Worm (Caenorhabditis elegans) whole organism, mixed stage, embryonic: ENCODE measurements around the gene hach-1.
A peak's percentile ranks its signal among the peaks of the same experiment; 100 is the strongest.

Experiments used
- M03D4.4 ChIP-seq: sonication (generic microtip); optimal IDR thresholded peaks from 2 replicates; lab custom pipeline; 2017; ENCODE audit warnings: mild to moderate bottlenecking, missing genetic modification characterization, missing compliant biosample characterization
- bed-3 ChIP-seq: fragments of 200-800 bp; sonication (Bioruptor generic); optimal IDR thresholded peaks from 3 replicates; lab custom pipeline; 2018; ENCODE audit warnings: mild to moderate bottlenecking, missing genetic modification characterization, moderate library complexity, missing compliant biosample characterization
- ceh-39 ChIP-seq: fragments of 150-350 bp; optimal IDR thresholded peaks from 2 replicates; lab custom pipeline; 2014; ENCODE audit warnings: missing biosample characterization, missing genetic modification characterization
- ceh-43 ChIP-seq: fragments of 200-800 bp; sonication (Bioruptor generic); optimal IDR thresholded peaks from 2 replicates; lab custom pipeline; 2018; ENCODE audit warnings: mild to moderate bottlenecking, missing genetic modification characterization, moderate library complexity, missing compliant biosample characterization
- ceh-83 ChIP-seq: fragments of 200-800 bp; sonication (Bioruptor generic); optimal IDR thresholded peaks from 2 replicates; lab custom pipeline; 2018; ENCODE audit warnings: mild to moderate bottlenecking, missing genetic modification characterization, missing compliant biosample characterization
- ces-1 ChIP-seq: fragments of 150-350 bp; optimal IDR thresholded peaks from 2 replicates; lab custom pipeline; 2014; ENCODE audit warnings: missing biosample characterization, missing genetic modification reagents, missing genetic modification characterization
- cnd-1 ChIP-seq: fragments of 200-800 bp; sonication (Bioruptor generic); optimal IDR thresholded peaks from 2 replicates; lab custom pipeline; 2018; ENCODE audit warnings: mild to moderate bottlenecking, missing genetic modification characterization, missing compliant biosample characterization
- drap-1 ChIP-seq: fragments of 200-800 bp; sonication (Bioruptor generic); optimal IDR thresholded peaks from 3 replicates; lab custom pipeline; 2018; ENCODE audit warnings: mild to moderate bottlenecking, missing genetic modification characterization, missing compliant biosample characterization
- elt-1 ChIP-seq: sonication (generic microtip); optimal IDR thresholded peaks from 2 replicates; lab custom pipeline; 2017; ENCODE audit warnings: missing genetic modification characterization, mild to moderate bottlenecking, missing compliant biosample characterization, antibody characterized with exemption, moderate library complexity, borderline replicate concordance; ENCODE audit not compliant: insufficient read depth
- elt-3 ChIP-seq: fragments of 150-350 bp; optimal IDR thresholded peaks from 2 replicates; lab custom pipeline; 2014; ENCODE audit warnings: missing biosample characterization, missing genetic modification characterization
- flh-1 ChIP-seq: fragments of 200-800 bp; sonication (Bioruptor generic); optimal IDR thresholded peaks from 2 replicates; lab custom pipeline; 2018; ENCODE audit warnings: mild to moderate bottlenecking, missing genetic modification characterization, moderate library complexity, missing compliant biosample characterization
- ham-2 ChIP-seq: fragments of 200-800 bp; sonication (Bioruptor generic); optimal IDR thresholded peaks from 2 replicates; lab custom pipeline; 2018; ENCODE audit warnings: mild to moderate bottlenecking, missing genetic modification characterization, missing compliant biosample characterization
- hlh-1 ChIP-seq: fragments of 150-350 bp; optimal IDR thresholded peaks from 2 replicates; lab custom pipeline; 2014; ENCODE audit warnings: missing biosample characterization, missing genetic modification reagents, missing genetic modification characterization
- lin-13 ChIP-seq: fragments of 150-350 bp; optimal IDR thresholded peaks from 2 replicates; lab custom pipeline; 2014; ENCODE audit warnings: missing biosample characterization, missing genetic modification characterization
- lsy-2 ChIP-seq: fragments of 150-350 bp; optimal IDR thresholded peaks from 2 replicates; lab custom pipeline; 2014; ENCODE audit warnings: missing biosample characterization, missing genetic modification characterization
- mab-5 ChIP-seq: fragments of 150-350 bp; optimal IDR thresholded peaks from 2 replicates; lab custom pipeline; 2014; ENCODE audit warnings: missing biosample characterization, missing genetic modification characterization
- mep-1 ChIP-seq: fragments of 150-350 bp; optimal IDR thresholded peaks from 2 replicates; lab custom pipeline; 2017; ENCODE audit warnings: missing biosample characterization, missing genetic modification reagents, missing genetic modification characterization, inconsistent platforms
- mls-2 ChIP-seq: sonication (generic microtip); optimal IDR thresholded peaks from 2 replicates; lab custom pipeline; 2016; ENCODE audit warnings: mild to moderate bottlenecking, missing genetic modification characterization, moderate library complexity, missing compliant biosample characterization
- nhr-12 ChIP-seq: fragments of 150-350 bp; optimal IDR thresholded peaks from 2 replicates; lab custom pipeline; 2014; ENCODE audit warnings: missing biosample characterization, missing genetic modification characterization
- nhr-2 ChIP-seq: fragments of 150-350 bp; optimal IDR thresholded peaks from 2 replicates; lab custom pipeline; 2014; ENCODE audit warnings: missing biosample characterization, missing genetic modification characterization
- nhr-237 ChIP-seq: fragments of 150-350 bp; optimal IDR thresholded peaks from 2 replicates; lab custom pipeline; 2014; ENCODE audit warnings: missing biosample characterization, missing genetic modification characterization
- nhr-28 ChIP-seq: fragments of 150-350 bp; optimal IDR thresholded peaks from 2 replicates; lab custom pipeline; 2014; ENCODE audit warnings: missing biosample characterization, missing genetic modification characterization
- pha-4 ChIP-seq: fragments of 150-350 bp; optimal IDR thresholded peaks from 2 replicates; lab custom pipeline; 2018; ENCODE audit warnings: missing biosample characterization, missing genetic modification reagents, missing genetic modification characterization
- sem-2 ChIP-seq: fragments of 200-800 bp; sonication (Bioruptor generic); optimal IDR thresholded peaks from 2 replicates; lab custom pipeline; 2018; ENCODE audit warnings: mild to moderate bottlenecking, missing genetic modification characterization, missing compliant biosample characterization
- tbx-8 ChIP-seq: fragments of 200-800 bp; sonication (Bioruptor generic); optimal IDR thresholded peaks from 2 replicates; lab custom pipeline; 2018; ENCODE audit warnings: mild to moderate bottlenecking, missing genetic modification characterization, moderate library complexity, missing compliant biosample characterization
- unc-120 ChIP-seq: sonication (generic microtip); optimal IDR thresholded peaks from 2 replicates; lab custom pipeline; 2017; ENCODE audit warnings: missing genetic modification characterization, missing compliant biosample characterization; ENCODE audit not compliant: poor library complexity, severe bottlenecking
- unc-39 ChIP-seq: fragments of 150-350 bp; optimal IDR thresholded peaks from 2 replicates; lab custom pipeline; 2014; ENCODE audit warnings: missing biosample characterization, missing genetic modification characterization
- unc-62 ChIP-seq: fragments of 150-350 bp; optimal IDR thresholded peaks from 2 replicates; lab custom pipeline; 2014; ENCODE audit warnings: missing biosample characterization, missing genetic modification reagents, missing genetic modification characterization
- zip-8 ChIP-seq: fragments of 150-350 bp; optimal IDR thresholded peaks from 2 replicates; lab custom pipeline; 2014; ENCODE audit warnings: missing biosample characterization, missing genetic modification characterization
- ztf-11 ChIP-seq: fragments of 150-350 bp; optimal IDR thresholded peaks from 2 replicates; lab custom pipeline; 2014; ENCODE audit warnings: missing biosample characterization, missing genetic modification characterization

hach-1 gene

DNA sequence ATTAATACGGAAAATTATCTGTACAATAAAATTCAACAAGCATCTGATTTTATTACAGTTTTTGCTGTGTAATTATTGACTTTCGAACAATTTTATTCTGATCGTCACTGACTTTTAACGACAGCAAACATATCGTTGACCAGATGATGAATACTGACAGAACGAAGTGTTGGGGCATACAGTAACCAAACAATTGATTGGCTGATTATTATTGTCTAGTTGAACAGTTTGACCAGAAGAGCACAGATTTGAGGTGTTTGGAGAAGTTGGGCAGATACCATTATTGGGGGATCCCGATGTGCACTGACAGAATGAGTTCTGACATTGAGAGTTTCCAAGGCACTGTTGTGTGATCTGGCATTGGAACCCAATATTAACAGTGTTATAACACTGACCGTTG, 48.3 kb upstream of the hach-1 start:
- TF ChIP-seq flh-1 (GFP tag; lab: Kevin White, UChicago) (no peak), bed-3 (GFP tag; lab: Kevin White, UChicago) (no peak), ham-2 (GFP tag; lab: Kevin White, UChicago) (no peak)

- TF ChIP-seq ceh-39 (tag; lab: Kevin White, UChicago) (no peak), mab-5 (no peak), pha-4 (tag; lab: Kevin White, UChicago) (no peak), nhr-28 (no peak), sem-2 (no peak), elt-3 (no peak), elt-1 (no peak), lin-13 (tag; lab: Kevin White, UChicago) (no peak), unc-62 (GFP tag; lab: Kevin White, UChicago) (no peak), nhr-237 (no peak), ceh-83 (GFP tag; lab: Kevin White, UChicago) (no peak), lsy-2 (tag; lab: Kevin White, UChicago) (no peak), unc-39 (tag; lab: Kevin White, UChicago) (no peak), hlh-1 (tag; lab: Kevin White, UChicago) (no peak), bed-3 (GFP tag; lab: Kevin White, UChicago) (no peak), ces-1 (GFP tag; lab: Kevin White, UChicago) (no peak), drap-1 (GFP tag; lab: Kevin White, UChicago) (no peak), M03D4.4 (tag; lab: Kevin White, UChicago) (no peak)
- TF ChIP-seq, all 35 proteins: peak for 0
Observed at ce11 chrIII:5508669-5509068, 46.6 kb upstream of the hach-1 start, which contains the start of gene D1044.7. TSS of gene D1044.7 (minus strand) at chrIII:5508769.

DNA sequence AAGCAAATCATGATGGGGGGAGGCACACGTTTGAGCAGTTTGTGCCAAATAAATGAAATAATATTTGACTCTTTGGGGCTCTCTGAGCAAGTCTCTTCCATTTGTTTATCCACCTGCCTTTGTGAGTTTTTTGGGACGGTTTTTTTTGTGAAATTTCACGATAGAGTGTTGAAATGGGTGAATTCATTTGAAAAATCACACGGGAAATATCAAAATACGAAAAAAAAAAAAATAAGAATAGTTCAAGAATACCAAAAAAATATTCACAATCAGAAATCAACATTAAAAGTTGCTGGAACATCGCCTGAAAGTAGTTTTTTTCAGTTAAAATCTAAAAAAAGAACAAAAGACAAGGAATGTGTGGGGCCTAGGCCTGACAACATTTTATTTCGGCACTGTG, 42.7 kb upstream of the hach-1 start, which contains the start of gene pqn-25:
Gene pqn-25, minus strand, starts transcription at position 101 of the 400 bp plus-strand sequence.
- TF ChIP-seq hlh-1 (tag; lab: Kevin White, UChicago) (no peak), elt-3 (no peak), zip-8 (tag; lab: Kevin White, UChicago) (no peak), tbx-8 (no peak), bed-3 (GFP tag; lab: Kevin White, UChicago) (no peak), nhr-12 (tag; lab: Kevin White, UChicago) (no peak), ztf-11 (no peak)

ce11 chrIII:5517423-5517822, 37.8 kb upstream of the hach-1 start, which contains the start of gene nekl-4:
TSS of gene nekl-4 (minus strand) at chrIII:5517523.
- no peak for TF ChIP-seq nhr-237
- no peak for TF ChIP-seq unc-62 (GFP tag; lab: Kevin White, UChicago)
- no peak for TF ChIP-seq lin-13 (tag; lab: Kevin White, UChicago)
- TF ChIP-seq elt-1, result no peak
- TF ChIP-seq elt-3, result no peak

- TF ChIP-seq flh-1 (GFP tag; lab: Kevin White, UChicago) (no peak), nhr-2 (tag; lab: Kevin White, UChicago) (no peak), unc-120 (tag; lab: Kevin White, UChicago) (no peak), zip-8 (tag; lab: Kevin White, UChicago) (no peak), ceh-39 (tag; lab: Kevin White, UChicago) (no peak), mls-2 (no peak), ztf-11 (no peak), ceh-43 (GFP tag; lab: Kevin White, UChicago) (no peak), ces-1 (GFP tag; lab: Kevin White, UChicago) (no peak)
Observed at ce11 chrIII:5521930-5522329, 33.3 kb upstream of the hach-1 start, which contains the start of gene D1044.4. TSS of gene D1044.4 (minus strand) at chrIII:5522030.

- TF ChIP-seq cnd-1 (tag; lab: Kevin White, UChicago), result no peak
- peak; percentile 42 for TF ChIP-seq zip-8 (tag; lab: Kevin White, UChicago)
- no peak for TF ChIP-seq elt-3
- TF ChIP-seq unc-62 (GFP tag; lab: Kevin White, UChicago), result no peak
- no peak for TF ChIP-seq mep-1 (tag; lab: Kevin White, UChicago)
- TF ChIP-seq nhr-2 (tag; lab: Kevin White, UChicago), result peak; percentile 99
- no peak for TF ChIP-seq nhr-12 (tag; lab: Kevin White, UChicago)
Observed at ce11 chrIII:5525973-5526372, 29.3 kb upstream of the hach-1 start, which contains the start of gene dex-1. TSS of gene dex-1 (plus strand) at chrIII:5526104.
